Fruit fly (Drosophila melanogaster) whole organism, prepupa: ENCODE results near the gene CG32647.

Experiments
- Blimp-1 ChIP-seq: fragments of 200-800 bp; sonication (Bioruptor generic); optimal IDR thresholded peaks from 3 replicates; lab custom pipeline; 2017; ENCODE audit warnings: missing biosample characterization, missing genetic modification characterization, mild to moderate bottlenecking, moderate library complexity, missing genetic modification reagents
- CG11294 ChIP-seq: fragments of 200-800 bp; sonication (Bioruptor generic); IDR thresholded peaks from 2 replicates; pipeline ENCODE4 v1.3.6; 2022; ENCODE audit warnings: missing biosample characterization, missing genetic modification characterization
- CG11902 ChIP-seq: fragments of 200-800 bp; sonication (Bioruptor generic); optimal IDR thresholded peaks from 3 replicates; lab custom pipeline; 2016; ENCODE audit warnings: missing biosample characterization, missing genetic modification characterization
- CG15336 ChIP-seq: fragments of 200-800 bp; sonication (Bioruptor generic); IDR thresholded peaks from 2 replicates; pipeline ENCODE4 v1.3.6; 2022; ENCODE audit warnings: missing biosample characterization, missing genetic modification characterization
- CG16779 ChIP-seq: fragments of 200-800 bp; sonication (Bioruptor generic); optimal IDR thresholded peaks from 3 replicates; lab custom pipeline; 2017; ENCODE audit warnings: missing biosample characterization, mild to moderate bottlenecking, missing genetic modification characterization
- CG3032 ChIP-seq: fragments of 200-800 bp; optimal IDR thresholded peaks from 2 replicates; lab custom pipeline; 2019; ENCODE audit warnings: missing biosample characterization, mild to moderate bottlenecking, missing genetic modification characterization, moderate library complexity
- CG31627 ChIP-seq: fragments of 200-800 bp; sonication (Bioruptor generic); optimal IDR thresholded peaks from 3 replicates; lab custom pipeline; 2016; ENCODE audit warnings: missing biosample characterization, missing genetic modification characterization
- CG32006 ChIP-seq: fragments of 200-800 bp; sonication (Bioruptor generic); optimal IDR thresholded peaks from 3 replicates; lab custom pipeline; 2017; ENCODE audit warnings: missing biosample characterization, mild to moderate bottlenecking, missing genetic modification characterization
- CG34406 ChIP-seq: fragments of 200-800 bp; sonication (Bioruptor generic); optimal IDR thresholded peaks from 3 replicates; lab custom pipeline; 2016; ENCODE audit warnings: missing biosample characterization, missing genetic modification characterization
- CG3919 ChIP-seq: fragments of 200-800 bp; sonication (Bioruptor generic); optimal IDR thresholded peaks from 3 replicates; lab custom pipeline; 2016; ENCODE audit warnings: missing biosample characterization, missing genetic modification characterization
- CG4318 ChIP-seq: fragments of 200-800 bp; sonication (Bioruptor generic); optimal IDR thresholded peaks from 3 replicates; lab custom pipeline; 2017; ENCODE audit warnings: missing biosample characterization, mild to moderate bottlenecking, missing genetic modification characterization
- CG6163 ChIP-seq: fragments of 200-800 bp; sonication (Bioruptor generic); IDR thresholded peaks from 3 replicates; pipeline ENCODE4 v1.3.6; 2022; ENCODE audit warnings: missing biosample characterization, missing genetic modification characterization
- CG6276 ChIP-seq: fragments of 200-800 bp; sonication (Bioruptor generic); optimal IDR thresholded peaks from 2 replicates; lab custom pipeline; 2017; ENCODE audit warnings: missing biosample characterization, mild to moderate bottlenecking, missing genetic modification characterization
- CG6792 ChIP-seq: fragments of 200-800 bp; sonication (Bioruptor generic); optimal IDR thresholded peaks from 3 replicates; lab custom pipeline; 2016; ENCODE audit warnings: missing biosample characterization, missing genetic modification characterization
- CG6808 ChIP-seq: fragments of 200-800 bp; sonication (Bioruptor generic); optimal IDR thresholded peaks from 3 replicates; lab custom pipeline; 2017; ENCODE audit warnings: missing biosample characterization, missing genetic modification characterization, mild to moderate bottlenecking, moderate library complexity, missing genetic modification reagents
- CG6854 ChIP-seq: fragments of 200-800 bp; sonication (Bioruptor generic); optimal IDR thresholded peaks from 2 replicates; lab custom pipeline; 2017; ENCODE audit warnings: missing biosample characterization, mild to moderate bottlenecking, missing genetic modification characterization
- CG8319 ChIP-seq: fragments of 200-800 bp; sonication (Bioruptor generic); optimal IDR thresholded peaks from 3 replicates; lab custom pipeline; 2016; ENCODE audit warnings: missing biosample characterization, missing genetic modification characterization
- CG8632 ChIP-seq: fragments of 200-800 bp; sonication (Bioruptor generic); optimal IDR thresholded peaks from 3 replicates; lab custom pipeline; 2016; ENCODE audit warnings: missing biosample characterization, missing genetic modification characterization
- CG9139 ChIP-seq: fragments of 200-800 bp; sonication (Bioruptor generic); optimal IDR thresholded peaks from 3 replicates; lab custom pipeline; 2017; ENCODE audit warnings: missing biosample characterization, mild to moderate bottlenecking, missing genetic modification characterization
- Eip93F ChIP-seq: fragments of 200-800 bp; sonication (Bioruptor generic); optimal IDR thresholded peaks from 2 replicates; lab custom pipeline; 2016; ENCODE audit warnings: missing biosample characterization, mild to moderate bottlenecking, missing genetic modification characterization
- Ets21C ChIP-seq: fragments of 200-800 bp; sonication (Bioruptor generic); optimal IDR thresholded peaks from 3 replicates; lab custom pipeline; 2016; ENCODE audit warnings: missing biosample characterization, missing genetic modification characterization
- Ets96B ChIP-seq: fragments of 200-800 bp; optimal IDR thresholded peaks from 2 replicates; lab custom pipeline; 2019; ENCODE audit warnings: missing biosample characterization, mild to moderate bottlenecking, missing genetic modification characterization, moderate library complexity
- Hr38 ChIP-seq: sonication (Bioruptor generic); optimal IDR thresholded peaks from 2 replicates; lab custom pipeline; 2016; ENCODE audit warnings: missing biosample characterization, missing genetic modification characterization
- Hr39 ChIP-seq: fragments of 200-800 bp; sonication (Bioruptor generic); optimal IDR thresholded peaks from 2 replicates; lab custom pipeline; 2016; ENCODE audit warnings: missing biosample characterization, missing genetic modification characterization
- Hr4 ChIP-seq: fragments of 200-800 bp; sonication (Bioruptor generic); optimal IDR thresholded peaks from 3 replicates; lab custom pipeline; 2016; ENCODE audit warnings: missing biosample characterization, missing genetic modification characterization
- Lpt ChIP-seq: fragments of 200-800 bp; sonication (Bioruptor generic); optimal IDR thresholded peaks from 3 replicates; lab custom pipeline; 2016; ENCODE audit warnings: missing biosample characterization, missing genetic modification characterization
- Met ChIP-seq: fragments of 200-800 bp; sonication (Bioruptor generic); optimal IDR thresholded peaks from 3 replicates; lab custom pipeline; 2016; ENCODE audit warnings: missing biosample characterization, missing genetic modification characterization
- Smox ChIP-seq: fragments of 200-800 bp; sonication (Bioruptor generic); optimal IDR thresholded peaks from 3 replicates; lab custom pipeline; 2016; ENCODE audit warnings: missing biosample characterization, missing genetic modification characterization
- Sox14 ChIP-seq: fragments of 200-800 bp; sonication (Bioruptor generic); optimal IDR thresholded peaks from 3 replicates; lab custom pipeline; 2016; ENCODE audit warnings: missing biosample characterization, missing genetic modification characterization
- Sox15 ChIP-seq: fragments of 200-800 bp; sonication (Bioruptor generic); optimal IDR thresholded peaks from 3 replicates; lab custom pipeline; 2016; ENCODE audit warnings: missing biosample characterization, missing genetic modification characterization
- achi ChIP-seq: fragments of 200-800 bp; sonication (Bioruptor generic); optimal IDR thresholded peaks from 3 replicates; lab custom pipeline; 2016; ENCODE audit warnings: missing biosample characterization, missing genetic modification characterization
- acj6 ChIP-seq: fragments of 200-800 bp; sonication (Bioruptor generic); optimal IDR thresholded peaks from 3 replicates; lab custom pipeline; 2016; ENCODE audit warnings: missing biosample characterization, missing genetic modification characterization
- dsx ChIP-seq: fragments of 200-800 bp; optimal IDR thresholded peaks from 3 replicates; lab custom pipeline; 2019; ENCODE audit warnings: missing biosample characterization, mild to moderate bottlenecking, missing genetic modification characterization, moderate library complexity; ENCODE audit not compliant: poor library complexity, severe bottlenecking
- eg ChIP-seq: fragments of 200-800 bp; sonication (Bioruptor generic); IDR thresholded peaks from 3 replicates; pipeline ENCODE4 v1.3.6; 2022; ENCODE audit warnings: missing biosample characterization, missing genetic modification characterization
- esn ChIP-seq: fragments of 200-800 bp; sonication (Bioruptor generic); optimal IDR thresholded peaks from 2 replicates; lab custom pipeline; 2016; ENCODE audit warnings: missing biosample characterization, mild to moderate bottlenecking, missing genetic modification characterization, moderate library complexity
- fd85E ChIP-seq: fragments of 200-800 bp; sonication (Bioruptor generic); optimal IDR thresholded peaks from 3 replicates; lab custom pipeline; 2016; ENCODE audit warnings: missing biosample characterization, missing genetic modification characterization
- fkh ChIP-seq: fragments of 200-800 bp; sonication (Bioruptor generic); optimal IDR thresholded peaks from 3 replicates; lab custom pipeline; 2017; ENCODE audit warnings: missing biosample characterization, mild to moderate bottlenecking, missing genetic modification characterization, moderate library complexity
- lz ChIP-seq: fragments of 200-800 bp; sonication (Bioruptor generic); optimal IDR thresholded peaks from 3 replicates; lab custom pipeline; 2016; ENCODE audit warnings: missing biosample characterization, missing genetic modification characterization
- net ChIP-seq: fragments of 200-800 bp; sonication (Bioruptor generic); optimal IDR thresholded peaks from 3 replicates; lab custom pipeline; 2016; ENCODE audit warnings: missing biosample characterization, missing genetic modification characterization
- salr ChIP-seq, 2 experiments: fragments of 200-800 bp; sonication (Bioruptor generic); optimal IDR thresholded peaks; 3 replicates each; lab custom pipeline; 2016 to 2018; ENCODE audit warnings: missing biosample characterization in 2 of 2, missing genetic modification characterization in 2 of 2, mild to moderate bottlenecking in 1 of 2
- spab ChIP-seq: fragments of 200-800 bp; sonication (Bioruptor generic); optimal IDR thresholded peaks from 2 replicates; lab custom pipeline; 2017; ENCODE audit warnings: missing biosample characterization, mild to moderate bottlenecking, missing genetic modification characterization, missing genetic modification reagents
- ss ChIP-seq, 2 experiments: fragments of 200-800 bp; sonication (Bioruptor generic); optimal IDR thresholded peaks; 2 replicates in 1 of 2; 3 replicates in 1 of 2; lab custom pipeline; 2017 to 2018; ENCODE audit warnings: mild to moderate bottlenecking in 2 of 2, missing biosample characterization in 2 of 2, missing genetic modification characterization in 2 of 2, moderate library complexity in 1 of 2
- svp ChIP-seq: fragments of 200-800 bp; sonication (Bioruptor generic); peaks from one replicate; lab custom pipeline; 2016; ENCODE audit warnings: missing biosample characterization, missing genetic modification characterization
- topi ChIP-seq: fragments of 200-800 bp; sonication (Bioruptor generic); optimal IDR thresholded peaks from 3 replicates; lab custom pipeline; 2016; ENCODE audit warnings: missing biosample characterization, missing genetic modification characterization

Gene CG32647

dm6 chrX:12735478-12736428, 49.0 kb downstream of the CG32647 start (continued):
- peak; percentile 90 for TF ChIP-seq CG3919 (GFP tag; lab: Kevin White, UChicago)
- peak; percentile 94 for TF ChIP-seq CG3032 (tag; lab: Kevin White, UChicago)
- peak; percentile 91 for TF ChIP-seq spab (GFP tag; lab: Kevin White, UChicago)
- TF ChIP-seq Ets21C: peak; percentile 94
- peak; percentile 77 for TF ChIP-seq fkh (GFP tag; lab: Kevin White, UChicago)
- TF ChIP-seq achi (GFP tag; lab: Kevin White, UChicago): peak; percentile 93
- TF ChIP-seq CG6854 (GFP tag; lab: Kevin White, UChicago): peak; percentile 90
- TF ChIP-seq svp (GFP tag; lab: Kevin White, UChicago): peak; percentile 96
- peak; percentile 91 for TF ChIP-seq Sox14
- TF ChIP-seq CG9139 (GFP tag; lab: Kevin White, UChicago): peak; percentile 54
- TF ChIP-seq esn: peak; percentile 97
- TF ChIP-seq Hr4 (GFP tag; lab: Kevin White, UChicago): peak; percentile 93
- peak; percentile 82 to 95 for TF ChIP-seq ss (GFP tag; optimal IDR thresholded peaks at IDR 0.05; lab: Kevin White, UChicago)
- peak; percentile 95 for TF ChIP-seq CG11902 (GFP tag; lab: Kevin White, UChicago)
- peak; percentile 58 for TF ChIP-seq Lpt (GFP tag; lab: Kevin White, UChicago)
- TF ChIP-seq fd85E (GFP tag; lab: Kevin White, UChicago): peak; percentile 75
- TF ChIP-seq CG11294: peak; percentile 77; the same call in 1 of the 2 replicates
- peak; percentile 62 for TF ChIP-seq CG15336 (GFP tag; lab: Robert Waterston, UW)
- TF ChIP-seq Hr38 (GFP tag; lab: Kevin White, UChicago): no peak
- TF ChIP-seq eg: peak; percentile 59

dm6 chrX:12734710-12735462, 49.9 kb downstream of the CG32647 start:
- TF ChIP-seq fkh (GFP tag; lab: Kevin White, UChicago): peak; percentile 6
- peak; percentile 37 for TF ChIP-seq CG31627
- peak; percentile 17 for TF ChIP-seq Hr39 (GFP tag; lab: Kevin White, UChicago)
- TF ChIP-seq CG3032 (tag; lab: Kevin White, UChicago): peak; percentile 86
- peak; percentile 88 for TF ChIP-seq CG32006 (GFP tag; lab: Kevin White, UChicago)
- peak; percentile 91 for TF ChIP-seq eg
- TF ChIP-seq Hr38 (GFP tag; lab: Kevin White, UChicago): no peak
- peak; percentile 85 for TF ChIP-seq net
- TF ChIP-seq Eip93F (GFP tag; lab: Kevin White, UChicago): no peak
- peak; percentile 92 for TF ChIP-seq CG8632 (GFP tag; lab: Kevin White, UChicago)
- TF ChIP-seq CG6163 (GFP tag; lab: Robert Waterston, UW): peak; percentile 97
- TF ChIP-seq Sox15 (GFP tag; lab: Kevin White, UChicago): peak; percentile 80
- peak; percentile 51 for TF ChIP-seq Met (GFP tag; lab: Kevin White, UChicago)
- peak; percentile 78 for TF ChIP-seq CG3919 (GFP tag; lab: Kevin White, UChicago)
- TF ChIP-seq CG16779 (tag; lab: Kevin White, UChicago): peak; percentile 88
- TF ChIP-seq Ets21C: peak; percentile 9
- TF ChIP-seq CG11294: peak; percentile 83
- TF ChIP-seq CG11902 (GFP tag; lab: Kevin White, UChicago): peak; percentile 69
- TF ChIP-seq Blimp-1 (GFP tag; lab: Kevin White, UChicago): no peak
- peak; percentile 91 for TF ChIP-seq CG6276 (GFP tag; lab: Kevin White, UChicago)
- peak; percentile 85 for TF ChIP-seq dsx (GFP tag; lab: Kevin White, UChicago)
- TF ChIP-seq Lpt (GFP tag; lab: Kevin White, UChicago): peak; percentile 90
- peak; percentile 91 for TF ChIP-seq CG34406 (GFP tag; lab: Kevin White, UChicago)
- peak; percentile 89 for TF ChIP-seq CG6808
- peak; percentile 46 for TF ChIP-seq CG8319 (GFP tag; lab: Kevin White, UChicago)
- TF ChIP-seq acj6: peak; percentile 84
- TF ChIP-seq ss (GFP tag; optimal IDR thresholded peaks at IDR 0.05; lab: Kevin White, UChicago): peak; percentile 94 to 95
- TF ChIP-seq CG6792 (GFP tag; lab: Kevin White, UChicago): peak; percentile 76
- peak; percentile 24 to 93 for TF ChIP-seq salr (GFP tag; optimal IDR thresholded peaks at IDR 0.05; lab: Kevin White, UChicago)
- peak; percentile 48 for TF ChIP-seq topi (GFP tag; lab: Kevin White, UChicago)
- TF ChIP-seq Ets96B (tag; lab: Kevin White, UChicago): peak; percentile 58
- peak; percentile 38 for TF ChIP-seq lz
- peak; percentile 87 for TF ChIP-seq achi (GFP tag; lab: Kevin White, UChicago)
- peak; percentile 62 for TF ChIP-seq Smox (GFP tag; lab: Kevin White, UChicago)
- peak; percentile 74 for TF ChIP-seq CG4318 (GFP tag; lab: Kevin White, UChicago)
